Worm (Caenorhabditis elegans) whole organism, L4 larva: ENCODE data around the gene eif-3.K.

Experiments used
- F26F4.8 ChIP-seq: fragments of 200-800 bp; sonication (Bioruptor generic); conservative IDR thresholded peaks from 2 replicates; pipeline ENCODE4 v1.3.6; 2022; ENCODE audit warnings: missing genetic modification characterization, missing compliant biosample characterization
- F44E2.7 ChIP-seq: fragments of 200-800 bp; sonication (Bioruptor generic); IDR thresholded peaks from 2 replicates; pipeline ENCODE4 v2.1.2; 2022; ENCODE audit warnings: missing genetic modification characterization, missing compliant biosample characterization
- T20F7.1 ChIP-seq: fragments of 200-800 bp; sonication (Bioruptor generic); optimal IDR thresholded peaks from 2 replicates; lab custom pipeline; 2018; ENCODE audit warnings: mild to moderate bottlenecking, missing genetic modification characterization, missing compliant biosample characterization
- T26A8.4 ChIP-seq: fragments of 200-800 bp; sonication (Bioruptor generic); IDR thresholded peaks from 2 replicates; pipeline ENCODE4 v1.3.6; 2022; ENCODE audit warnings: missing genetic modification characterization, missing compliant biosample characterization
- Y5F2A.4 ChIP-seq: fragments of 200-800 bp; sonication (Bioruptor generic); optimal IDR thresholded peaks from 2 replicates; lab custom pipeline; 2018; ENCODE audit warnings: mild to moderate bottlenecking, missing genetic modification characterization, missing compliant biosample characterization
- aha-1 ChIP-seq: fragments of 150-350 bp; peaks from one replicate; lab custom pipeline; 2014; ENCODE audit warnings: missing biosample characterization, missing genetic modification characterization
- aly-2 ChIP-seq: sonication (generic microtip); optimal IDR thresholded peaks from 2 replicates; lab custom pipeline; 2018; ENCODE audit warnings: missing biosample characterization, missing genetic modification characterization
- attf-4 ChIP-seq: sonication (generic microtip); optimal IDR thresholded peaks from 3 replicates; lab custom pipeline; 2017; ENCODE audit warnings: missing biosample characterization, missing genetic modification characterization
- cey-2 ChIP-seq: sonication (generic microtip); optimal IDR thresholded peaks from 3 replicates; lab custom pipeline; 2017; ENCODE audit warnings: missing genetic modification characterization, mild to moderate bottlenecking, missing compliant biosample characterization, antibody characterized with exemption, borderline replicate concordance; ENCODE audit not compliant: insufficient read depth
- daf-12 ChIP-seq: fragments of 150-350 bp; optimal IDR thresholded peaks from 2 replicates; lab custom pipeline; 2014; ENCODE audit warnings: missing biosample characterization, missing genetic modification reagents, missing genetic modification characterization
- dpl-1 ChIP-seq: fragments of 150-350 bp; optimal IDR thresholded peaks from 2 replicates; lab custom pipeline; 2014; ENCODE audit warnings: missing biosample characterization, missing genetic modification reagents, missing genetic modification characterization
- dve-1 ChIP-seq: sonication (generic microtip); optimal IDR thresholded peaks from 2 replicates; lab custom pipeline; 2017; ENCODE audit warnings: antibody characterized with exemption, mild to moderate bottlenecking, missing genetic modification characterization, missing compliant biosample characterization; ENCODE audit not compliant: insufficient read depth
- egl-43 ChIP-seq: fragments of 200-800 bp; sonication (Bioruptor generic); IDR thresholded peaks from 2 replicates; pipeline ENCODE4 v1.3.6; 2022; ENCODE audit warnings: missing genetic modification reagents, missing genetic modification characterization, missing compliant biosample characterization
- hif-1 ChIP-seq, 2 experiments: sonication (generic microtip); optimal IDR thresholded peaks; 2 replicates each; lab custom pipeline; 2016 to 2017; ENCODE audit warnings: missing compliant biosample characterization in 2 of 2, missing genetic modification characterization in 2 of 2, missing genetic modification reagents in 2 of 2, missing genotype in 2 of 2, mild to moderate bottlenecking in 1 of 2
- hlh-11 ChIP-seq: fragments of 200-800 bp; sonication (Bioruptor generic); optimal IDR thresholded peaks from 2 replicates; lab custom pipeline; 2018; ENCODE audit warnings: mild to moderate bottlenecking, missing genetic modification characterization, missing compliant biosample characterization
- hlh-30 ChIP-seq: sonication (generic microtip); optimal IDR thresholded peaks from 2 replicates; lab custom pipeline; 2017; ENCODE audit warnings: antibody characterized with exemption, mild to moderate bottlenecking, missing genetic modification characterization, missing compliant biosample characterization; ENCODE audit not compliant: insufficient read depth
- lim-7 ChIP-seq: fragments of 200-800 bp; sonication (Bioruptor generic); IDR thresholded peaks from 2 replicates; pipeline ENCODE4 v1.3.6; 2022; ENCODE audit warnings: missing genetic modification characterization, missing compliant biosample characterization
- lin-29 ChIP-seq: fragments of 200-800 bp; sonication (Bioruptor generic); IDR thresholded peaks from 2 replicates; pipeline ENCODE4 v1.3.6; 2022; ENCODE audit warnings: missing genetic modification reagents, missing genetic modification characterization, missing compliant biosample characterization
- mdl-1 ChIP-seq, 2 experiments: fragments of 150-350 bp in 1 of 2; sonication (generic microtip) in 1 of 2; optimal IDR thresholded peaks; 2 replicates each; lab custom pipeline; 2014 to 2017; ENCODE audit warnings: missing biosample characterization in 2 of 2, missing genetic modification characterization in 2 of 2
- mdt-29 ChIP-seq: fragments of 200-800 bp; sonication (Bioruptor generic); IDR thresholded peaks from 2 replicates; pipeline ENCODE4 v1.3.6; 2022; ENCODE audit warnings: missing genetic modification reagents, missing genetic modification characterization, missing compliant biosample characterization
- mep-1 ChIP-seq: fragments of 150-350 bp; sonication (generic microtip); optimal IDR thresholded peaks from 3 replicates; lab custom pipeline; 2014; ENCODE audit warnings: missing biosample characterization, missing genetic modification characterization
- mxl-2 ChIP-seq: fragments of 200-800 bp; sonication (Bioruptor generic); conservative IDR thresholded peaks from 2 replicates; pipeline ENCODE4 v1.3.6; 2022; ENCODE audit warnings: missing genetic modification reagents, missing genetic modification characterization, missing compliant biosample characterization
- mxl-3 ChIP-seq: fragments of 200-800 bp; sonication (Bioruptor generic); optimal IDR thresholded peaks from 2 replicates; lab custom pipeline; 2018; ENCODE audit warnings: mild to moderate bottlenecking, missing genetic modification characterization, missing compliant biosample characterization
- nhr-237 ChIP-seq: sonication (generic microtip); optimal IDR thresholded peaks from 2 replicates; lab custom pipeline; 2017; ENCODE audit warnings: missing biosample characterization, missing genetic modification characterization
- nhr-41 ChIP-seq: fragments of 200-800 bp; sonication (Bioruptor generic); IDR thresholded peaks from 2 replicates; pipeline ENCODE4 v1.3.6; 2022; ENCODE audit warnings: missing genetic modification reagents, missing genetic modification characterization, missing compliant biosample characterization
- pqm-1 ChIP-seq: sonication (generic microtip); optimal IDR thresholded peaks from 2 replicates; lab custom pipeline; 2017; ENCODE audit warnings: missing biosample characterization, missing genetic modification characterization
- rbr-2 ChIP-seq: sonication (generic microtip); optimal IDR thresholded peaks from 2 replicates; lab custom pipeline; 2016; ENCODE audit warnings: missing genotype, missing genetic modification characterization, missing compliant biosample characterization
- set-16 ChIP-seq: fragments of 200-800 bp; sonication (Bioruptor generic); IDR thresholded peaks from 2 replicates; pipeline ENCODE4 v1.3.6; 2022; ENCODE audit warnings: missing genetic modification reagents, missing genetic modification characterization, missing compliant biosample characterization
- snpc-1.2 ChIP-seq: fragments of 200-800 bp; sonication (Bioruptor generic); IDR thresholded peaks from 2 replicates; pipeline ENCODE4 v1.3.6; 2022; ENCODE audit warnings: missing genetic modification reagents, missing genetic modification characterization, missing compliant biosample characterization
- snpc-4 ChIP-seq: fragments of 150-350 bp; optimal IDR thresholded peaks from 2 replicates; lab custom pipeline; 2014; ENCODE audit warnings: missing biosample characterization, missing genetic modification characterization
- spr-3 ChIP-seq: fragments of 200-800 bp; sonication (Bioruptor generic); optimal IDR thresholded peaks from 2 replicates; lab custom pipeline; 2018; ENCODE audit warnings: mild to moderate bottlenecking, missing genetic modification characterization, missing compliant biosample characterization
- unc-62 ChIP-seq, 3 experiments: fragments of 150-350 bp in 1 of 3; sonication (generic microtip); optimal IDR thresholded peaks in 2 of 3; peaks in 1 of 3; 1 replicate in 1 of 3; 2 replicates in 2 of 3; lab custom pipeline; 2014 to 2017; ENCODE audit warnings: missing biosample characterization in 3 of 3, missing genetic modification characterization in 3 of 3, missing genetic modification reagents in 3 of 3, missing genotype in 1 of 3
- vab-7 ChIP-seq: fragments of 200-800 bp; sonication (Bioruptor generic); IDR thresholded peaks from 2 replicates; pipeline ENCODE4 v1.3.6; 2022; ENCODE audit warnings: missing genetic modification reagents, missing genetic modification characterization, missing compliant biosample characterization

eif-3.K gene

DNA sequence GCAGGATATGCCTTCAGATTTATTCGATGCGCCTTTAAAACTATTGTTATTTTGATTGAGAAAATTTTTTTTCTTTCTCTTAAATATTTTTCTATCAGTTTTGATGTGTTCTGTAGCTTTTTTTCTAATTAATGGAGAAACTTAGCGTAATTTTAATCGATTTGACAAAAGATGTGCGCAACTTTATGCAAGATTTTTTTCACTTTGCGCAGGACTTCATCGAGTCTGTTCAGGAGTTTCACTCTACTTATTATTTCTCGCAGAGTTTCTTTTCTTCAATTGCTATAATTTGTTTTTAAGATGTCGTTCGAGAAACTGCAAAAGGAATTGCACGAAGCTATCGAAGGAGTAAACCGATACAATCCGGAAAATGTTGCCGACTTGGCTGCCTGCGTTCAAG lies at the start of gene eif-3.K:
TSS of gene eif-3.K (plus strand) at position 301 of the 400 bp plus-strand sequence.
- TF ChIP-seq lim-7 (GFP tag; lab: Robert Waterston, UW): no peak
- no peak for TF ChIP-seq snpc-4
- no peak for TF ChIP-seq aly-2 (tag; lab: Kevin White, UChicago)
- TF ChIP-seq cey-2 (tag; lab: Kevin White, UChicago): no peak
- no peak for TF ChIP-seq T26A8.4 (GFP tag; lab: Robert Waterston, UW)
- peak in 1 of 2 experiments; percentile 24 for TF ChIP-seq unc-62 (GFP tag; optimal IDR thresholded peaks at IDR 0.05 in 1 of 2; lab: Kevin White, UChicago)
- no peak for TF ChIP-seq unc-62 (tag; optimal IDR thresholded peaks at IDR 0.05; lab: Kevin White, UChicago)
- TF ChIP-seq attf-4: no peak

DNA sequence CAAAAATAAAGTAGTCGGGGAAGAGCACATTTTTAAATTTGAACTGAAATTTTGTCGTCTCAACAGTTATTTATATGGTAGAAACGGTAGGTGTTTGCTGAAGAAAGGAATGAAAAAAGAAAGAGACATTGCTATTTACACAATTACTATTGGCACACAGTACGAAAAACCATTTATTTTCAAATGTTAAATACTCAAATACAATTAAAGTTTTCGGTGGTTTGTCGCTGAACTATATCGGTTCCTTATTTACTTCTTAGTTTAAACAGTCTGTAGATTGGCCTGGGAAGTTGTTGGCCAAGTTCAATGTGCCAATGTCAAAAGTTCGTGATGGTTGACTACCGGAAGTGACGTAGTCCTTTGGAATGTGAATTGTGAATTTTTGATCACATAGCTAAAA lies 49.7 kb upstream of the eif-3.K start, which contains the start of gene ttr-27:
TSS of gene ttr-27 (minus strand) at position 45 of the 400 bp plus-strand sequence.
- TF ChIP-seq dpl-1 (GFP tag; lab: Kevin White, UChicago) (no peak), hlh-30 (no peak), rbr-2 (no peak), set-16 (GFP tag; lab: Robert Waterston, UW) (no peak), nhr-41 (GFP tag; lab: Robert Waterston, UW) (no peak), lin-29 (GFP tag; lab: Robert Waterston, UW) (no peak), mxl-3 (no peak), lim-7 (GFP tag; lab: Robert Waterston, UW) (no peak), F44E2.7 (no peak), mdt-29 (GFP tag; lab: Robert Waterston, UW) (no peak), dve-1 (tag; lab: Kevin White, UChicago) (no peak), snpc-1.2 (GFP tag; lab: Robert Waterston, UW) (no peak), nhr-237 (no peak)

DNA sequence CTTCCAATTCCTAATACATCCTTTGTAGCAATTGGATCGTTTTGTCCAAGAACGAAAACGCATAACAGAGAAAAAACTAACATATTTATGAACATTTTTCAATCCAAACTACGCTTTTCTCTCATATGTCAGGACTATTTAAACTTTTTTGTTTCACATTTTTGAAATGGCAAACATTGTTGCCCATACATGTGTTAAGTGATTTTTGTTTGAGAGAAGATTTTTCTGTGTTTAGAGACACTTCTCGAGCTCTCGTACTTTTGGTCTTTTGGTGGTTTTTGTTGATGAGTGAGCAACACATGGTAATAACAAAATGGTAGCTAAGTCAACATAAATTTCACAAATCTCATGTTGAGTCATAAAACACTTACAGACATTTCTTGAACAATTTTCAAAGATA lies 48.7 kb upstream of the eif-3.K start, which contains the start of gene ttr-28:
TSS of gene ttr-28 (minus strand) at position 101 of the 400 bp plus-strand sequence.
- TF ChIP-seq nhr-41 (GFP tag; lab: Robert Waterston, UW) (no peak), unc-62 (GFP tag; optimal IDR thresholded peaks at IDR 0.05 in 1 of 2; lab: Kevin White, UChicago) (peak in 1 of 2 experiments; percentile 79), unc-62 (tag; optimal IDR thresholded peaks at IDR 0.05; lab: Kevin White, UChicago) (no peak)

DNA sequence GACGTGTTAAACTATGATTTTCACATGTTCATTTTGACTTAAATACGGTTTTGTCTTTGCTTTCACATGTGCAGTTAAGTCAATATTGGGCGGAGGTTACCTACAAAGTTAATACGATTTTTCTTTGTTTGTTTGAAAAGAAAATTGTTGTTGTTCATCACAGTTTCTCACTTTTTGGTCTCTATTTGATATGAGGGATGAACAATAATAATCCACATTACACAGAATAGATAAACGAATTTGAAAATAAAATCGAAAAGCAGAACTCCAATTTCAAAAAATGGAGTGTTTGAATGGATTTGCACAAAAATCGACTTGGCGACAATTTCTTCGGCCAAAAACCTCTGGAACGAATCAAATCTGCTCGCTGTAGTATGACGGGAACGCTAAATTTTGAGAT lies 47.1 kb upstream of the eif-3.K start, which contains the start of gene ttr-29:
TSS of gene ttr-29 (minus strand) at position 101 of the 400 bp plus-strand sequence.
- TF ChIP-seq dpl-1 (GFP tag; lab: Kevin White, UChicago): no peak
- peak in 1 of 2 experiments; percentile 18 for TF ChIP-seq unc-62 (GFP tag; optimal IDR thresholded peaks at IDR 0.05 in 1 of 2; lab: Kevin White, UChicago)
- no peak for TF ChIP-seq unc-62 (tag; optimal IDR thresholded peaks at IDR 0.05; lab: Kevin White, UChicago)

DNA sequence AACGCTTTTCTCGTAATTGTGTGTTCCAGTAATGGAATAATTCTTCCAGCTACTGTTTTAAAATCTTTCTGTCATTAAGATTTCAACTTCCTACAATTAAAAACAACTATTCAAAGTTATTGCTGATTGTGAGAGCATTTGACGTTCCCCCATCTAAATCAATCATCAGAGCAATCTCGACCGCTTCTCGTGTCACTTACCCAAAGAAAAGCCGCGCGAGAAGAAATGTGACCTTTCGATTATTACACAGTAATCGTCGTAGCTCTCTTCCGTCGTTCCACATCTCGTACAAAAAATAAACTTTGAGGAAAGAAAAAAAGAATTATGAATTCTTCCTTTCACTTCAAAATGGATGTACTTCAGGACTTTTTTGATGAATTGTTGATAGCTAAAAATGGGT lies 46.4 kb upstream of the eif-3.K start:
- TF ChIP-seq mdl-1 (tag; optimal IDR thresholded peaks at IDR 0.05; lab: Kevin White, UChicago): no peak
- TF ChIP-seq spr-3 (GFP tag; lab: Kevin White, UChicago): no peak
- TF ChIP-seq mxl-2 (GFP tag; lab: Robert Waterston, UW): no peak
- no peak for TF ChIP-seq hlh-11 (tag; lab: Kevin White, UChicago)
- TF ChIP-seq hif-1 (tag; optimal IDR thresholded peaks at IDR 0.05; lab: Kevin White, UChicago): no peak
- TF ChIP-seq egl-43: no peak
- TF ChIP-seq pqm-1: no peak
- TF ChIP-seq T20F7.1 (GFP tag; lab: Kevin White, UChicago): no peak
- TF ChIP-seq vab-7: no peak
- TF ChIP-seq F26F4.8: no peak
- no peak for TF ChIP-seq aha-1
- TF ChIP-seq Y5F2A.4 (GFP tag; lab: Kevin White, UChicago): no peak
- no peak for TF ChIP-seq mep-1 (tag; lab: Kevin White, UChicago)
- no peak for TF ChIP-seq T26A8.4 (GFP tag; lab: Robert Waterston, UW)
- TF ChIP-seq daf-12 (tag; lab: Kevin White, UChicago): no peak
- no peak for TF ChIP-seq snpc-4
- no peak for TF ChIP-seq attf-4
